Worm (Caenorhabditis elegans): Measurements from ENCODE around the gene W08F4.5.

DNA sequence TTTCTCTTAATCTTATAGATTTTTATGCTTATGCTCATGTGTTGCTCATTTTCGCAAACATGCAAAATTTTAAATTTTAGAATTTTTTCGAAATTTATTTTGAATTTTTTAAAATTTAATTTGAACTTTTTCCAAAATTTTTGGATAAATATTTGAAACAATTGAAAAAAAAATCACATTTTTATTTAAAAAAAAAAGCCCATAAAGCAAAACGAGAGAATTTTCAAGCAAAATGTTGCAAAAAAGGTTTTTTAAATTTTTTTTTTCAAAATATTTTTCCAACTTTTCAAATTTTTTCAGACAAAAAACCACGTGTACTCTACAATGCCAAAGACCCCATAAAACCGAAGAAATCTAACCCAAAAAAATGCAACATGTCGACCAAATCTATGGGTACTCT is 12.5 kb downstream of the W08F4.5 start, which contains the start of the genes C09E8.1 and C09E8.6:
- no peak for TF ChIP-seq ztf-29 (GFP tag; IDR thresholded peaks at IDR 0.05)
- TF ChIP-seq flt-1 (GFP tag; IDR thresholded peaks at IDR 0.05), result no peak
